Worm (Caenorhabditis elegans) whole organism, L2 larva: ENCODE results near the gene ZK354.7.

Source experiments
- ama-1 ChIP-seq: fragments of 150-350 bp; optimal IDR thresholded peaks from 2 replicates; lab custom pipeline; 2018; ENCODE audit warnings: inconsistent platforms
- dmd-4 ChIP-seq: sonication (generic microtip); optimal IDR thresholded peaks from 2 replicates; lab custom pipeline; 2017; ENCODE audit warnings: missing biosample characterization, missing genetic modification characterization
- elt-3 ChIP-seq: sonication (generic microtip); optimal IDR thresholded peaks from 2 replicates; lab custom pipeline; 2017; ENCODE audit warnings: missing biosample characterization, missing genetic modification characterization
- fos-1 ChIP-seq: fragments of 150-350 bp; optimal IDR thresholded peaks from 2 replicates; lab custom pipeline; 2014; ENCODE audit warnings: missing biosample characterization, missing genetic modification characterization
- nhr-237 ChIP-seq: fragments of 150-350 bp; optimal IDR thresholded peaks from 2 replicates; lab custom pipeline; 2014; ENCODE audit warnings: missing biosample characterization, missing genetic modification characterization
- snpc-4 ChIP-seq: fragments of 150-350 bp; optimal IDR thresholded peaks from 2 replicates; lab custom pipeline; 2014; ENCODE audit warnings: missing biosample characterization, missing genetic modification characterization
- unc-55 ChIP-seq: fragments of 150-350 bp; sonication (generic microtip); optimal IDR thresholded peaks from 3 replicates; lab custom pipeline; 2014; ENCODE audit warnings: missing biosample characterization, missing genetic modification reagents, missing genetic modification characterization

ce11 chrIV:5291207-5291606 lies 11.7 kb downstream of the ZK354.7 start:
- TF ChIP-seq dmd-4 (tag; lab: Kevin White, UChicago) (no peak), elt-3 (tag; lab: Kevin White, UChicago) (no peak), nhr-237 (tag; lab: Kevin White, UChicago) (no peak), snpc-4 (tag; lab: Kevin White, UChicago) (no peak), fos-1 (tag; lab: Kevin White, UChicago) (no peak), unc-55 (GFP tag; lab: Kevin White, UChicago) (no peak), ama-1 (lab: Kevin White, UChicago) (no peak)
